Fruit fly (Drosophila melanogaster): Measurements from ENCODE around the gene tgy.

dm6 chrX:19155922-19156437 is 28.9 kb upstream of the tgy start:
- TF ChIP-seq insv (GFP tag; optimal IDR thresholded peaks at IDR 0.05) (peak in 1 of 2 experiments; percentile 2), Vsx1 (GFP tag; optimal IDR thresholded peaks at IDR 0.05) (peak; percentile 38), aop (GFP tag; IDR thresholded peaks at IDR 0.05) (no peak), Doc3 (GFP tag; IDR thresholded peaks at IDR 0.05; ENCODE audit: partially characterized antibody) (no peak), tll (GFP tag; optimal IDR thresholded peaks at IDR 0.05) (no peak), CG3407 (GFP tag; optimal IDR thresholded peaks at IDR 0.05) (peak; percentile 76)
